Worm (Caenorhabditis elegans): Measurements from ENCODE around the gene lov-1.

- TF ChIP-seq lir-3 (tag; optimal IDR thresholded peaks at IDR 0.05) (no peak), mep-1 (tag; optimal IDR thresholded peaks at IDR 0.05) (no peak), nhr-42 (GFP tag; IDR thresholded peaks at IDR 0.05) (no peak), nhr-77 (tag; optimal IDR thresholded peaks at IDR 0.05) (no peak), ceh-20 (GFP tag; IDR thresholded peaks at IDR 0.05) (no peak), unc-130 (GFP tag; optimal IDR thresholded peaks at IDR 0.05) (no peak), lin-13 (GFP tag; optimal IDR thresholded peaks at IDR 0.05) (no peak), pha-4 (GFP tag; IDR thresholded peaks at IDR 0.05) (no peak), pha-4 (tag; optimal IDR thresholded peaks at IDR 0.05) (no peak)
Measured at ce11 chrII:10105604-10106003, 16.0 kb downstream of the lov-1 start, which contains the start of gene ZK945.4.
